Worm (Caenorhabditis elegans): ENCODE data around the gene ddl-1.

The ddl-1 gene

ce11 chrII:5648272-5648671 is at the start of gene ddl-1:
ddl-1 (minus strand) TSS chrII:5648372.
- TF ChIP-seq jun-1 (tag; optimal IDR thresholded peaks at IDR 0.05) (no peak), ztf-11 (tag; optimal IDR thresholded peaks at IDR 0.05) (no peak)

DNA sequence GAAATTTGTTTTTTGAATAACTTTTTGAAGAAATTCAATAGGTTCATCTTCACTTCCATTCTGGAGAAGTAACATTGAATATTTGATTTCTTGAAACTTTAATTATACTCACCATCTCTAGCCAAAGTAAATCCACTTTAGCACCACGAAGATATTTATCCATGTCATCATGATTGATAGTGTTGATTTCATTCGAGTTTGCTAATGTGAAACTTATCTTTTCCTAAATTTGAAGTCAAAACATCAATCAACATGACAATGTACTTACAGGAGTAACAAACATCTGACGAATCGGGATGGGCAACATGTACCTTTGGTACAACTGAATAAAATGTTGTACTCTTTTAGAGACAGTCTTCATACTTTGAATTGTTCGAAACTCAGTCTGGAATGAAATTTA is 49.2 kb upstream of the ddl-1 start:
- TF ChIP-seq mab-9 (GFP tag; IDR thresholded peaks at IDR 0.05), result no peak
- no peak for TF ChIP-seq tbx-2 (tag; optimal IDR thresholded peaks at IDR 0.05)
- TF ChIP-seq dsc-1 (tag; optimal IDR thresholded peaks at IDR 0.05), result no peak
- no peak for TF ChIP-seq unc-130 (tag; optimal IDR thresholded peaks at IDR 0.05)
- no peak for TF ChIP-seq nhr-19 (GFP tag; conservative IDR thresholded peaks at IDR 0.05)
- no peak for TF ChIP-seq pqm-1 (tag; optimal IDR thresholded peaks at IDR 0.05)
- no peak for TF ChIP-seq dpl-1 (GFP tag; optimal IDR thresholded peaks at IDR 0.05)
- TF ChIP-seq ets-5 (GFP tag; IDR thresholded peaks at IDR 0.05), result no peak
- TF ChIP-seq nhr-237 (tag; optimal IDR thresholded peaks at IDR 0.05), result no peak
- no peak for TF ChIP-seq ces-1 (GFP tag; optimal IDR thresholded peaks at IDR 0.05)
- no peak for TF ChIP-seq hlh-17 (GFP tag; optimal IDR thresholded peaks at IDR 0.05; ENCODE audit: borderline replicate concordance)
- no peak for TF ChIP-seq F16B12.6 (tag; optimal IDR thresholded peaks at IDR 0.05)

ce11 chrII:5696218-5696617 is 48.0 kb upstream of the ddl-1 start:
- no peak for TF ChIP-seq nhr-19 (GFP tag; conservative IDR thresholded peaks at IDR 0.05)
- TF ChIP-seq hlh-17 (GFP tag; optimal IDR thresholded peaks at IDR 0.05; ENCODE audit: borderline replicate concordance), result no peak
- no peak for TF ChIP-seq dsc-1 (tag; optimal IDR thresholded peaks at IDR 0.05)
- no peak for TF ChIP-seq sox-4 (tag; optimal IDR thresholded peaks at IDR 0.05)
- no peak for TF ChIP-seq pax-3 (tag; optimal IDR thresholded peaks at IDR 0.05)
- TF ChIP-seq efl-3 (GFP tag; optimal IDR thresholded peaks at IDR 0.05), result no peak
- no peak for TF ChIP-seq nhr-85 (tag)
- no peak for TF ChIP-seq nhr-11 (tag; optimal IDR thresholded peaks at IDR 0.05)
- no peak for TF ChIP-seq C16A3.4 (tag; optimal IDR thresholded peaks at IDR 0.05)
- TF ChIP-seq irx-1 (tag; optimal IDR thresholded peaks at IDR 0.05), result no peak

- TF ChIP-seq grh-1 (GFP tag; IDR thresholded peaks at IDR 0.05) (no peak), ces-1 (GFP tag; optimal IDR thresholded peaks at IDR 0.05) (no peak), lsy-2 (tag; optimal IDR thresholded peaks at IDR 0.05) (no peak), swsn-7 (tag; optimal IDR thresholded peaks at IDR 0.05) (no peak), ceh-90 (tag; optimal IDR thresholded peaks at IDR 0.05) (no peak), fkh-4 (tag; optimal IDR thresholded peaks at IDR 0.05; ENCODE audit: borderline replicate concordance) (no peak)
Observed at ce11 chrII:5694798-5695197, 46.6 kb upstream of the ddl-1 start, which contains the start of gene C25H3.14. C25H3.14 (plus strand) TSS chrII:5695098.

- TF ChIP-seq unc-98 (GFP tag; IDR thresholded peaks at IDR 0.05), result no peak
- no peak for TF ChIP-seq efl-1 (optimal IDR thresholded peaks at IDR 0.05)
- peak in 1 of 2 experiments; percentile 61 for TF ChIP-seq efl-1 (GFP tag; optimal IDR thresholded peaks at IDR 0.05 in 1 of 2)
Observed at ce11 chrII:5693893-5694292, 45.7 kb upstream of the ddl-1 start, which contains the start of gene C25H3.3. C25H3.3 (plus strand) TSS chrII:5694193.

ce11 chrII:5691216-5691771 is 43.1 kb upstream of the ddl-1 start, which contains the start of the genes ndub-5 and eif-2D:
ndub-5 (minus strand) TSS chrII:5691353.
eif-2D (plus strand) TSS chrII:5691721.
- TF ChIP-seq dpl-1 (GFP tag; optimal IDR thresholded peaks at IDR 0.05) (peak in 1 of 3 experiments; percentile 38), ceh-63 (GFP tag; optimal IDR thresholded peaks at IDR 0.05) (no peak), efl-3 (GFP tag; optimal IDR thresholded peaks at IDR 0.05) (no peak), F16B12.6 (tag; optimal IDR thresholded peaks at IDR 0.05) (no peak), pag-3 (tag; optimal IDR thresholded peaks at IDR 0.05; ENCODE audit: borderline replicate concordance, insufficient read depth) (no peak), swsn-7 (tag; optimal IDR thresholded peaks at IDR 0.05) (no peak), lin-35 (GFP tag; optimal IDR thresholded peaks at IDR 0.05) (peak in 1 of 2 experiments; percentile 25), lin-13 (GFP tag; optimal IDR thresholded peaks at IDR 0.05) (no peak), elt-2 (tag; optimal IDR thresholded peaks at IDR 0.05) (no peak), lsy-2 (tag; optimal IDR thresholded peaks at IDR 0.05) (peak in 1 of 2 experiments; percentile 36), efl-1 (optimal IDR thresholded peaks at IDR 0.05) (no peak), efl-1 (GFP tag; optimal IDR thresholded peaks at IDR 0.05 in 1 of 2) (peak in 1 of 2 experiments; percentile 79), lin-14 (GFP tag; optimal IDR thresholded peaks at IDR 0.05) (peak; percentile 19), xbp-1 (tag; optimal IDR thresholded peaks at IDR 0.05) (no peak), nhr-28 (tag; optimal IDR thresholded peaks at IDR 0.05) (no peak), jun-1 (tag; optimal IDR thresholded peaks at IDR 0.05) (no peak), aha-1 (tag; optimal IDR thresholded peaks at IDR 0.05) (no peak), ces-1 (GFP tag; optimal IDR thresholded peaks at IDR 0.05) (no peak), fkh-8 (tag; optimal IDR thresholded peaks at IDR 0.05) (no peak), nhr-71 (tag; optimal IDR thresholded peaks at IDR 0.05) (peak; percentile 12), nhr-11 (tag; optimal IDR thresholded peaks at IDR 0.05) (no peak), tbx-2 (tag; optimal IDR thresholded peaks at IDR 0.05) (no peak), nhr-84 (tag; optimal IDR thresholded peaks at IDR 0.05) (no peak)

Measured in whole organism, L1 larva.